Worm (Caenorhabditis elegans) whole organism, early embryonic: Measurements from ENCODE around the gene C16C8.4.
"Not testable (repeated sequence)": the region's sequence is repeated elsewhere in the genome, so short reads cannot be mapped to it uniquely, and the experiment has no call there.

Source experiments
- B0310.2 ChIP-seq: sonication (generic microtip); optimal IDR thresholded peaks from 2 replicates; lab custom pipeline; 2016; ENCODE audit warnings: mild to moderate bottlenecking, missing genetic modification characterization, missing compliant biosample characterization
- F13C5.2 ChIP-seq: sonication (generic microtip); optimal IDR thresholded peaks from 2 replicates; lab custom pipeline; 2017; ENCODE audit warnings: mild to moderate bottlenecking, missing genetic modification characterization, inconsistent platforms, missing compliant biosample characterization
- aly-1 ChIP-seq: sonication (generic microtip); optimal IDR thresholded peaks from 2 replicates; lab custom pipeline; 2016; ENCODE audit warnings: missing genetic modification characterization, missing compliant biosample characterization
- ama-1 ChIP-seq: fragments of 150-350 bp; optimal IDR thresholded peaks from 2 replicates; lab custom pipeline; 2014
- ceh-13 ChIP-seq: fragments of 200-800 bp; sonication (Bioruptor generic); optimal IDR thresholded peaks from 2 replicates; lab custom pipeline; 2018; ENCODE audit warnings: mild to moderate bottlenecking, missing genetic modification characterization, missing compliant biosample characterization
- ceh-36 ChIP-seq: sonication (generic microtip); optimal IDR thresholded peaks from 2 replicates; lab custom pipeline; 2016; ENCODE audit warnings: missing genetic modification characterization, inconsistent platforms, missing compliant biosample characterization
- ets-7 ChIP-seq: sonication (generic microtip); optimal IDR thresholded peaks from 2 replicates; lab custom pipeline; 2016; ENCODE audit warnings: missing genotype, missing genetic modification characterization, missing compliant biosample characterization
- flt-1 ChIP-seq: fragments of 200-800 bp; sonication (Bioruptor generic); IDR thresholded peaks from 2 replicates; pipeline ENCODE4 v1.3.6; 2022; ENCODE audit warnings: missing genetic modification characterization, missing compliant biosample characterization
- hmbx-1 ChIP-seq: sonication (generic microtip); optimal IDR thresholded peaks from 2 replicates; lab custom pipeline; 2016; ENCODE audit warnings: mild to moderate bottlenecking, missing genetic modification characterization, missing compliant biosample characterization
- hmg-4 ChIP-seq: fragments of 200-800 bp; sonication (Bioruptor generic); optimal IDR thresholded peaks from 2 replicates; lab custom pipeline; 2018; ENCODE audit warnings: mild to moderate bottlenecking, missing genetic modification characterization, missing compliant biosample characterization
- hnd-1 ChIP-seq: sonication (generic microtip); optimal IDR thresholded peaks from 2 replicates; lab custom pipeline; 2016; ENCODE audit warnings: missing genetic modification characterization, missing compliant biosample characterization
- pes-1 ChIP-seq: fragments of 200-800 bp; sonication (Bioruptor generic); IDR thresholded peaks from 2 replicates; pipeline ENCODE4 v1.3.6; 2022; ENCODE audit warnings: missing genetic modification reagents, missing genetic modification characterization, missing compliant biosample characterization
- scrt-1 ChIP-seq: fragments of 200-800 bp; sonication (Bioruptor generic); IDR thresholded peaks from 2 replicates; pipeline ENCODE4 v1.3.6; 2022; ENCODE audit warnings: missing genetic modification characterization, missing compliant biosample characterization
- sea-1 ChIP-seq: fragments of 200-800 bp; sonication (Bioruptor generic); conservative IDR thresholded peaks from 2 replicates; pipeline ENCODE4 v1.3.6; 2022; ENCODE audit warnings: missing genetic modification characterization, missing compliant biosample characterization
- tbx-11 ChIP-seq: fragments of 200-800 bp; sonication (Bioruptor generic); IDR thresholded peaks from 2 replicates; pipeline ENCODE4 v1.3.6; 2022; ENCODE audit warnings: missing genetic modification characterization, missing compliant biosample characterization
- tbx-37 ChIP-seq: fragments of 200-800 bp; sonication (Bioruptor generic); conservative IDR thresholded peaks from 2 replicates; pipeline ENCODE4 v1.3.6; 2022; ENCODE audit warnings: missing genetic modification reagents, missing genetic modification characterization, missing compliant biosample characterization
- tra-4 ChIP-seq: sonication (generic microtip); optimal IDR thresholded peaks from 2 replicates; lab custom pipeline; 2017; ENCODE audit warnings: missing genetic modification characterization, missing compliant biosample characterization

Gene C16C8.4

ce11 chrII:3472316-3472715, 28.1 kb upstream of the C16C8.4 start, which contains the start of gene Y49F6B.12:
TSS of gene Y49F6B.12 (minus strand) at chrII:3472416.
- TF ChIP-seq hmg-4 (no peak), flt-1 (no peak), ceh-13 (GFP tag; lab: Kevin White, UChicago) (no peak), B0310.2 (no peak)

ce11 chrII:3471603-3472002, 27.4 kb upstream of the C16C8.4 start, which contains the start of gene Y49F6B.13:
TSS of gene Y49F6B.13 (minus strand) at chrII:3471703.
- TF ChIP-seq ceh-36 (tag; lab: Kevin White, UChicago) = no peak
- no peak for TF ChIP-seq ets-7
- no peak for TF ChIP-seq aly-1 (tag; lab: Kevin White, UChicago)
- no peak for TF ChIP-seq hmg-4
- TF ChIP-seq tbx-11 (GFP tag; lab: Robert Waterston, UW) = no peak
- TF ChIP-seq flt-1 = no peak
- TF ChIP-seq pes-1 (GFP tag; lab: Robert Waterston, UW) = no peak
- TF ChIP-seq tra-4 (tag; lab: Kevin White, UChicago) = no peak
- TF ChIP-seq ama-1 = no peak
- no peak for TF ChIP-seq hnd-1 (tag; lab: Kevin White, UChicago)
- TF ChIP-seq ceh-13 (GFP tag; lab: Kevin White, UChicago) = no peak
- no peak for TF ChIP-seq sea-1 (GFP tag; lab: Robert Waterston, UW)
- no peak for TF ChIP-seq scrt-1 (GFP tag; lab: Robert Waterston, UW)
- no peak for TF ChIP-seq F13C5.2
- TF ChIP-seq tbx-37 (GFP tag; lab: Robert Waterston, UW) = no peak
- no peak for TF ChIP-seq B0310.2

DNA sequence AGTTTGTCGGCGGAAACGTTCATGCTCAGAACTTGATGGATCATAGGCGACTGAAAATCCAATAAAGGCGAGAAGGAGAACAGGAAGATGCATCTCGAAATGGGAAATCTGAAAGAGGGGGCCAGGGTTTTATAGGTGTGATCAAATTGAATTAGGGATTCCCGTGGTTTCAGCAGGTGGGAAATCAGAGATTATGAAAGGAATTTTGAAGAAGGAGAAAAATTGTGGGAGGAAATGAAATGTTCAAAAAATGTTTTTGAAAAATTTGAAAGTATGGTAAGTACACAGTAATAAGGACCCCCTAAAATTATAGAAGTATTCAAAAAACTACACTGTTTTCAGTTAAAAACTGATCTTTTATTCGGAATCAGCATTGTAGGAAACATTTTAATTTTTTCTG, 26.4 kb upstream of the C16C8.4 start, which contains the start of gene Y49F6B.20:
Gene Y49F6B.20 (minus strand): TSS at position 101 of the 400 bp plus-strand sequence.
- TF ChIP-seq B0310.2 (no peak), pes-1 (GFP tag; lab: Robert Waterston, UW) (no peak), tra-4 (tag; lab: Kevin White, UChicago) (no peak), ama-1 (no peak), hmg-4 (no peak), hmbx-1 (tag; lab: Kevin White, UChicago) (no peak)

DNA sequence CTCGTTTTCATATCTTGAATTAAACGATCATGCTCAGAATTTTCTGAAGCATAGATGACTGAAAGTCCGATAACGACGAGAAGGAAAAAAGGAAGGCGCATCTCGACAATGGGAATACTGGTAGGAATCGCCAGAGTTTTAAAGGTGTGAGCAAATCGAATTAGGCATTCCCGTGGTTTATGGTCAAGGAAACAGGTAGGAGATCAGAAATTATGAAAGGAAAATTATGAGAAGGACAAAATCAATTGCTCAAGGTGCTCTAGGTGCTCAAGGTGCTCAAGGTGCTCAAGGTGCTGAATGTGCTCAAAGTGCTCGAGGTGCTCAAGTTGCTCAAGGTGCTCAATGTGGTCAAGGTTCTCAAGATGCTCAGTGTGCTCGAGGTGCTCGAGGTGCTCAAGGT, 20.4 kb upstream of the C16C8.4 start, which contains the start of gene C16C8.10:
Gene C16C8.10 (minus strand): TSS at position 101 of the 400 bp plus-strand sequence.
- TF ChIP-seq aly-1 (tag; lab: Kevin White, UChicago); tbx-11 (GFP tag; lab: Robert Waterston, UW); ceh-36 (tag; lab: Kevin White, UChicago): not testable (repeated sequence)

- TF ChIP-seq hmbx-1 (tag; lab: Kevin White, UChicago) (no peak), flt-1 (no peak), ama-1 (no peak), ets-7 (no peak), tra-4 (tag; lab: Kevin White, UChicago) (no peak), tbx-37 (GFP tag; lab: Robert Waterston, UW) (no peak), F13C5.2 (no peak), hnd-1 (tag; lab: Kevin White, UChicago) (no peak), sea-1 (GFP tag; lab: Robert Waterston, UW) (no peak), aly-1 (tag; lab: Kevin White, UChicago) (no peak), scrt-1 (GFP tag; lab: Robert Waterston, UW) (no peak), ceh-36 (tag; lab: Kevin White, UChicago) (no peak)
These were observed 18.9 kb upstream of the C16C8.4 start, which contains the start of gene C16C8.9 for ce11 chrII:3463097-3463496. TSS of gene C16C8.9 (minus strand) at chrII:3463197.

DNA sequence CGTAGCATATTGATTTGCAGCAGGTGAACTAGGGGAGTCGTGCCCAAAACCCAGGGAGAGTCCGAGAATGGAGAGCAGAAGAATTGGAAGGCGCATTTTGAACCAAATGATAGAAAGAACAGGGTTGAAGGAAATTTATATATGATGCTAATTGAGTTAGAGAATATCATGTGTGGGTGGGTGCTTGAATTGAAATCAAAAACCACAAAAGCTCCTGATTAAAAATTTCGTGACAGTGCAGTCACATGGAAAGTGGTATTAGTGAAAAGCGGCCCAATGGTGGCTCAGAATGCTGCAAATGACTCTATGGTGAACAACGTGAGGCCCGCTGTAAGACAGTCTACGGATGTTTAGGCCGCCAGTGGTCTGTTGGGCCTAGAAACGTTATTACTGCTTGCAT, 17.4 kb upstream of the C16C8.4 start, which contains the start of gene C16C8.8:
Gene C16C8.8 (minus strand): TSS at position 101 of the 400 bp plus-strand sequence.
- TF ChIP-seq F13C5.2 (no peak), B0310.2 (no peak), ets-7 (no peak), hmbx-1 (tag; lab: Kevin White, UChicago) (no peak), hnd-1 (tag; lab: Kevin White, UChicago) (no peak), sea-1 (GFP tag; lab: Robert Waterston, UW) (no peak), tbx-11 (GFP tag; lab: Robert Waterston, UW) (no peak), ama-1 (no peak)

ce11 chrII:3460048-3460447, 15.9 kb upstream of the C16C8.4 start, which contains the start of gene C16C8.7:
TSS of gene C16C8.7 (minus strand) at chrII:3460148.
- TF ChIP-seq F13C5.2 = no peak
- no peak for TF ChIP-seq aly-1 (tag; lab: Kevin White, UChicago)
- TF ChIP-seq tra-4 (tag; lab: Kevin White, UChicago) = no peak
- no peak for TF ChIP-seq hmg-4
- TF ChIP-seq sea-1 (GFP tag; lab: Robert Waterston, UW) = no peak
- TF ChIP-seq flt-1 = no peak
- TF ChIP-seq ama-1 = no peak
- TF ChIP-seq tbx-11 (GFP tag; lab: Robert Waterston, UW) = no peak
- no peak for TF ChIP-seq tbx-37 (GFP tag; lab: Robert Waterston, UW)

DNA sequence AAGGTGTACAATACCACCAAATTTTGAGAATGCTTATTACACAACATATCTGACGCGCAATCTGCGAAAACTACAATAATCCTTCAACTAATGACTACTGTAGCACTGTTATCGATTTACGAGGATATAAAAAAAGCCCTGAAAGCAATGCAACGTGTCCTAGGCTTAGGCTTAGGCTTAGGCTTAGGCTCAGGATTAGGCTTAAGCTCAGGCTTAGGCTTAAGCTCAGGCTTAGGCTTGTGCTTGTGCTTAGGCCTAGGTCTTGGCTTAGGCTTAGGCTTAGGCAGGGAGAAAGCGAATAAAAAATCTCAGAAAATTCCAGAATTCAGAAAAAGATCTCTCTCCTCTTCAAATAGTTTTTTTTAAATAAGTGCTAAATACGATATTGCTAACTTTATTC, 15.0 kb upstream of the C16C8.4 start:
- TF ChIP-seq aly-1 (tag; lab: Kevin White, UChicago) = no peak
- peak; percentile 69 for TF ChIP-seq ceh-36 (tag; lab: Kevin White, UChicago)

- no peak for TF ChIP-seq F13C5.2
These were observed 14.0 kb upstream of the C16C8.4 start, which contains the start of the genes C16C8.26 and C16C8.19 for ce11 chrII:3458209-3458608. TSS of gene C16C8.26 (minus strand) at chrII:3458309. TSS of gene C16C8.19 (plus strand) at chrII:3458487.
